Worm (Caenorhabditis elegans) whole organism, L3 larva: ENCODE results near the gene Y62H9A.7.
A peak's percentile ranks its signal among the peaks of the same experiment; 100 is the strongest.

Experiments used
- R02D3.7 ChIP-seq: fragments of 150-350 bp; optimal IDR thresholded peaks from 2 replicates; lab custom pipeline; 2014; ENCODE audit warnings: missing biosample characterization, missing genetic modification characterization
- ZK546.5 ChIP-seq: sonication (generic microtip); optimal IDR thresholded peaks from 2 replicates; lab custom pipeline; 2017; ENCODE audit warnings: missing biosample characterization, missing genetic modification characterization
- aly-2 ChIP-seq: fragments of 150-350 bp; optimal IDR thresholded peaks from 2 replicates; lab custom pipeline; 2014; ENCODE audit warnings: missing biosample characterization, missing genetic modification characterization
- ama-1 ChIP-seq: fragments of 150-350 bp; optimal IDR thresholded peaks from 2 replicates; lab custom pipeline; 2018
- ceh-16 ChIP-seq: sonication (generic microtip); optimal IDR thresholded peaks from 2 replicates; lab custom pipeline; 2017; ENCODE audit warnings: missing biosample characterization, missing genetic modification characterization
- egl-27 ChIP-seq: sonication (generic microtip); optimal IDR thresholded peaks from 4 replicates; lab custom pipeline; 2017; ENCODE audit warnings: missing biosample characterization, missing genetic modification reagents, missing genetic modification characterization
- egl-5 ChIP-seq: fragments of 150-350 bp; optimal IDR thresholded peaks from 2 replicates; lab custom pipeline; 2017; ENCODE audit warnings: missing biosample characterization, missing genetic modification reagents, missing genetic modification characterization, inconsistent platforms
- elt-2 ChIP-seq: sonication (generic microtip); optimal IDR thresholded peaks from 2 replicates; lab custom pipeline; 2016; ENCODE audit warnings: missing genetic modification reagents, mild to moderate bottlenecking, missing genetic modification characterization, missing compliant biosample characterization
- elt-3 ChIP-seq, 3 experiments: fragments of 150-350 bp in 1 of 3; sonication (generic microtip) in 2 of 3; optimal IDR thresholded peaks; 2 replicates in 2 of 3; 4 replicates in 1 of 3; lab custom pipeline; 2014 to 2017; ENCODE audit warnings: missing biosample characterization in 3 of 3, missing genetic modification characterization in 3 of 3
- fkh-10 ChIP-seq: sonication (generic microtip); optimal IDR thresholded peaks from 2 replicates; lab custom pipeline; 2017; ENCODE audit warnings: missing biosample characterization, missing genetic modification reagents, missing genetic modification characterization
- fkh-2 ChIP-seq: fragments of 150-350 bp; optimal IDR thresholded peaks from 2 replicates; lab custom pipeline; 2014; ENCODE audit warnings: missing biosample characterization, missing genetic modification reagents, missing genetic modification characterization
- hmg-11 ChIP-seq: sonication (generic microtip); optimal IDR thresholded peaks from 2 replicates; lab custom pipeline; 2016; ENCODE audit warnings: missing genetic modification characterization, missing compliant biosample characterization
- lin-39 ChIP-seq: fragments of 150-350 bp; optimal IDR thresholded peaks from 2 replicates; lab custom pipeline; 2018; ENCODE audit warnings: missing biosample characterization, missing genetic modification reagents, missing genetic modification characterization
- lsy-12 ChIP-seq: sonication (generic microtip); optimal IDR thresholded peaks from 2 replicates; lab custom pipeline; 2016; ENCODE audit warnings: mild to moderate bottlenecking, missing genetic modification characterization, missing compliant biosample characterization
- nfya-1 ChIP-seq: sonication (generic microtip); optimal IDR thresholded peaks from 2 replicates; lab custom pipeline; 2017; ENCODE audit warnings: missing genetic modification characterization, mild to moderate bottlenecking, missing compliant biosample characterization, antibody characterized with exemption, moderate library complexity; ENCODE audit not compliant: insufficient read depth
- nhr-11 ChIP-seq: fragments of 150-350 bp; optimal IDR thresholded peaks from 2 replicates; lab custom pipeline; 2014; ENCODE audit warnings: missing biosample characterization, missing genetic modification characterization
- nhr-12 ChIP-seq: fragments of 150-350 bp; optimal IDR thresholded peaks from 2 replicates; lab custom pipeline; 2014; ENCODE audit warnings: missing biosample characterization, missing genetic modification characterization
- nhr-237 ChIP-seq: fragments of 150-350 bp; optimal IDR thresholded peaks from 2 replicates; lab custom pipeline; 2014; ENCODE audit warnings: missing biosample characterization, missing genetic modification characterization
- nhr-43 ChIP-seq: sonication (generic microtip); optimal IDR thresholded peaks from 2 replicates; lab custom pipeline; 2016; ENCODE audit warnings: mild to moderate bottlenecking, missing genetic modification characterization, missing compliant biosample characterization; ENCODE audit not compliant: poor library complexity, severe bottlenecking
- nhr-67 ChIP-seq: fragments of 150-350 bp; optimal IDR thresholded peaks from 2 replicates; lab custom pipeline; 2014; ENCODE audit warnings: missing biosample characterization, missing genetic modification characterization
- nhr-76 ChIP-seq: fragments of 150-350 bp; sonication (generic microtip); optimal IDR thresholded peaks from 5 replicates; lab custom pipeline; 2014; ENCODE audit warnings: missing biosample characterization, missing genetic modification characterization
- nhr-77 ChIP-seq: fragments of 150-350 bp; optimal IDR thresholded peaks from 2 replicates; lab custom pipeline; 2014; ENCODE audit warnings: missing biosample characterization, missing genetic modification characterization
- pha-4 ChIP-seq: fragments of 150-350 bp; optimal IDR thresholded peaks from 2 replicates; lab custom pipeline; 2014; ENCODE audit warnings: missing biosample characterization, missing genetic modification reagents, missing genetic modification characterization
- pqm-1 ChIP-seq: fragments of 150-350 bp; optimal IDR thresholded peaks from 2 replicates; lab custom pipeline; 2017; ENCODE audit warnings: missing biosample characterization, missing genetic modification characterization, inconsistent platforms
- sea-2 ChIP-seq: fragments of 150-350 bp; sonication (generic microtip); optimal IDR thresholded peaks from 4 replicates; lab custom pipeline; 2014; ENCODE audit warnings: missing biosample characterization, missing genetic modification reagents, missing genetic modification characterization
- skn-1 ChIP-seq: fragments of 150-350 bp; optimal IDR thresholded peaks from 2 replicates; lab custom pipeline; 2014; ENCODE audit warnings: missing biosample characterization, missing genetic modification characterization
- snpc-4 ChIP-seq: fragments of 150-350 bp; optimal IDR thresholded peaks from 2 replicates; lab custom pipeline; 2014; ENCODE audit warnings: missing biosample characterization, missing genetic modification characterization
- tbx-2 ChIP-seq: sonication (generic microtip); optimal IDR thresholded peaks from 2 replicates; lab custom pipeline; 2016; ENCODE audit warnings: mild to moderate bottlenecking, missing genetic modification characterization, missing compliant biosample characterization
- unc-39 ChIP-seq: sonication (generic microtip); optimal IDR thresholded peaks from 4 replicates; lab custom pipeline; 2017; ENCODE audit warnings: missing biosample characterization, missing genetic modification characterization
- unc-62 ChIP-seq: fragments of 150-350 bp; sonication (generic microtip); optimal IDR thresholded peaks from 4 replicates; lab custom pipeline; 2014; ENCODE audit warnings: missing biosample characterization, missing genetic modification reagents, missing genetic modification characterization
- zag-1 ChIP-seq: fragments of 150-350 bp; optimal IDR thresholded peaks from 2 replicates; lab custom pipeline; 2014; ENCODE audit warnings: missing biosample characterization, missing genetic modification characterization
- ztf-11 ChIP-seq: fragments of 150-350 bp; optimal IDR thresholded peaks from 2 replicates; lab custom pipeline; 2014; ENCODE audit warnings: missing biosample characterization, missing genetic modification characterization
- ztf-4 ChIP-seq: fragments of 150-350 bp; optimal IDR thresholded peaks from 2 replicates; lab custom pipeline; 2014; ENCODE audit warnings: missing biosample characterization, missing genetic modification characterization

Y62H9A.7 gene

DNA sequence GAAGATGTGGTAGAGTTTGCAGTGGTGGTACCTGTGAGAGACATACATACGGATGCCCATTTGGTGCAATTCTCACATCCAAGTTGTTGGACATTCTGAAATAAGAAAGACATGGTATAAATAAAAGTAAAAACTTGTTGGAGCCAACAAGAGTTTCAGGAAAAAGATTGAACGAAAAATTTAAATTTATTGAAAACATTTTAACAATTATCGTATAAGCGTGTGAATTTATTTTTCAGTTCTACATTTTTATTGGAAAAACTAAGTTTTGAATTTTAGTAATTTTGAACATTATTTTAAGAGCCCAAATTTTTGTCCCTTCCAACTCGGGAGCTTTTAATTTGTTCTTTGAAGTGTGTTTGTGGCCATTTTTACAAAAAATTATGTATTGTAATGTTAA lies 30.6 kb downstream of the Y62H9A.7 start, which contains the start of gene F54F7.8:
Gene F54F7.8, minus strand, starts transcription at position 101 of the 400 bp plus-strand sequence.
- TF ChIP-seq aly-2 (tag; lab: Kevin White, UChicago) (no peak), fkh-10 (GFP tag; lab: Kevin White, UChicago) (no peak), egl-27 (no peak), hmg-11 (tag; lab: Kevin White, UChicago) (no peak), pha-4 (tag; lab: Kevin White, UChicago) (no peak), unc-39 (tag; lab: Kevin White, UChicago) (no peak), egl-5 (tag; lab: Kevin White, UChicago) (no peak), pqm-1 (tag; lab: Kevin White, UChicago) (no peak), lsy-12 (tag; lab: Kevin White, UChicago) (no peak), nhr-76 (tag; lab: Kevin White, UChicago) (no peak), skn-1 (no peak), elt-3 (tag; optimal IDR thresholded peaks at IDR 0.05; lab: Kevin White, UChicago) (no peak), tbx-2 (tag; lab: Kevin White, UChicago) (no peak)

- TF ChIP-seq pqm-1 (tag; lab: Kevin White, UChicago) (peak; percentile 56), aly-2 (tag; lab: Kevin White, UChicago) (no peak), pha-4 (tag; lab: Kevin White, UChicago) (no peak), elt-2 (tag; lab: Kevin White, UChicago) (peak; percentile 67), nhr-67 (tag; lab: Kevin White, UChicago) (no peak), snpc-4 (no peak), fkh-2 (tag; lab: Kevin White, UChicago) (no peak)
- TF ChIP-seq, all 47 proteins: peak for 2
Measured at ce11 chrX:11854432-11854831, 31.0 kb downstream of the Y62H9A.7 start.

DNA sequence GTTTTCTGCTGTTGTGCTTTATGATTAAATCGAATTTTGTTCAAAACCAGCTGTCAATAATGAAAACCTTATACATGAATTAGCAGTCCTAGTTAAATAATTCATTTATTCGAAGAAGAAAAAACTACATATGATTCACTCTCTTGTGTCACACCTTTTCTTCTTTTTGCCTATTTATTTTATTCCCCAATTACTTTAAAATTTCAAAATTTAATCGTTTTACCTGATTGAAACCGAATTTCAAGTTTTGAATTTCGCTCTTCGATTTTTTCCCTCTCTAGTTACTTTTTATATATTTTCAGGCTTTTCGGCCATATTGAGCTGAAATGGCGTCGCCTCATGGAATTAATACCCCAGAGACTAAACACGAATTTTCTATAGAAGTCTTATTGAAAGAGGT lies 33.0 kb downstream of the Y62H9A.7 start, which contains the start of gene xtr-1:
Gene xtr-1, plus strand, starts transcription at position 301 of the 400 bp plus-strand sequence.
- TF ChIP-seq ZK546.5 (tag; lab: Kevin White, UChicago) (no peak), fkh-2 (tag; lab: Kevin White, UChicago) (no peak), sea-2 (GFP tag; lab: Kevin White, UChicago) (no peak), lin-39 (tag; lab: Kevin White, UChicago) (no peak)

- no peak for TF ChIP-seq ztf-11 (tag; lab: Kevin White, UChicago)
- no peak for TF ChIP-seq nhr-237
- no peak for TF ChIP-seq aly-2 (tag; lab: Kevin White, UChicago)
- no peak for TF ChIP-seq sea-2 (GFP tag; lab: Kevin White, UChicago)
- no peak for TF ChIP-seq nhr-12 (tag; lab: Kevin White, UChicago)
- TF ChIP-seq zag-1 (tag; lab: Kevin White, UChicago): no peak
- TF ChIP-seq fkh-10 (GFP tag; lab: Kevin White, UChicago): no peak
- no peak for TF ChIP-seq nhr-11 (tag; lab: Kevin White, UChicago)
- TF ChIP-seq hmg-11 (tag; lab: Kevin White, UChicago): no peak
Measured at ce11 chrX:11850572-11850971, 34.9 kb downstream of the Y62H9A.7 start, which contains the start of gene F54F7.14. F54F7.14 (plus strand) TSS chrX:11850872.

- no peak for TF ChIP-seq nhr-76 (tag; lab: Kevin White, UChicago)
Measured at ce11 chrX:11850082-11850481, 35.4 kb downstream of the Y62H9A.7 start, which contains the start of gene F54F7.3. F54F7.3 (minus strand) TSS chrX:11850182.

DNA sequence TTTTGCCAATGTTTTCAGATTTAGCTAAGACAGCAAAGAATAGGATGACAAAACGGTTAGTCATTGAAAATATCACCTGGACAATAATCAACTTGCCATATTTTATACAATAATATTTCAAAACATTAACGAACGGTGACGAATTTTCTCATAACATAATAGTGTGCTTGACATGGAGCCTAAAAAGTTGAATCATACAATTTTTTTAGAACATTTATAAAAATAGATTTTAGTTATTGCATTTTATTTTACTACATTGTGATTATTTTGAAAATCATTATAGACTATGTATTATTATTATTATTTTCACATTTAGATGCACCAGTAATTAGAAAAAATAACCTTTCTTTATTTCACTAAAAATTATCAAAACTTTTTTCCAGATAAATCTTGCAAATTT lies 36.9 kb downstream of the Y62H9A.7 start, which contains the start of gene F54F7.9:
Gene F54F7.9, minus strand, starts transcription at position 101 of the 400 bp plus-strand sequence.
- no peak for TF ChIP-seq nhr-43
- no peak for TF ChIP-seq skn-1
- no peak for TF ChIP-seq unc-62 (GFP tag; lab: Kevin White, UChicago)
- TF ChIP-seq hmg-11 (tag; lab: Kevin White, UChicago): no peak
- TF ChIP-seq elt-3 (tag; optimal IDR thresholded peaks at IDR 0.05; lab: Kevin White, UChicago): no peak
- no peak for TF ChIP-seq nhr-11 (tag; lab: Kevin White, UChicago)
- no peak for TF ChIP-seq ceh-16 (tag; lab: Kevin White, UChicago)
- no peak for TF ChIP-seq fkh-10 (GFP tag; lab: Kevin White, UChicago)
- TF ChIP-seq nhr-67 (tag; lab: Kevin White, UChicago): no peak
- TF ChIP-seq ztf-4 (tag; lab: Kevin White, UChicago): no peak
- TF ChIP-seq nhr-77: no peak
- TF ChIP-seq ama-1 (lab: Kevin White, UChicago): no peak
- TF ChIP-seq zag-1 (tag; lab: Kevin White, UChicago): no peak
- no peak for TF ChIP-seq lsy-12 (tag; lab: Kevin White, UChicago)
- TF ChIP-seq R02D3.7 (tag; lab: Kevin White, UChicago): no peak
- TF ChIP-seq snpc-4: no peak
- TF ChIP-seq tbx-2 (tag; lab: Kevin White, UChicago): no peak
- TF ChIP-seq aly-2 (tag; lab: Kevin White, UChicago): no peak
- no peak for TF ChIP-seq nfya-1 (tag; lab: Kevin White, UChicago)
- TF ChIP-seq, all 47 proteins: peak for 0
